Fruit fly (Drosophila melanogaster) whole organism, adult: Measurements from ENCODE around the gene CG5013.

Source experiments
- CG11617 ChIP-seq: fragments of 200-800 bp; sonication (Bioruptor generic); optimal IDR thresholded peaks from 2 replicates; lab custom pipeline; 2017; ENCODE audit warnings: mild to moderate bottlenecking, missing biosample characterization, missing genetic modification reagents, missing genetic modification characterization
- CG12768 ChIP-seq: fragments of 200-800 bp; sonication (Bioruptor generic); optimal IDR thresholded peaks from 2 replicates; lab custom pipeline; 2017; ENCODE audit warnings: missing biosample characterization, missing genetic modification characterization, mild to moderate bottlenecking, moderate library complexity, missing genetic modification reagents
- CG14711 ChIP-seq: fragments of 200-800 bp; sonication (Bioruptor generic); optimal IDR thresholded peaks from 2 replicates; lab custom pipeline; 2018; ENCODE audit warnings: missing biosample characterization, mild to moderate bottlenecking, missing genetic modification characterization, moderate library complexity
- CG1620 ChIP-seq: fragments of 200-800 bp; sonication (Bioruptor generic); optimal IDR thresholded peaks from 2 replicates; lab custom pipeline; 2016; ENCODE audit warnings: missing biosample characterization, missing genetic modification characterization
- CG33017 ChIP-seq: fragments of 200-800 bp; sonication (Bioruptor generic); optimal IDR thresholded peaks from 2 replicates; lab custom pipeline; 2018; ENCODE audit warnings: missing biosample characterization, mild to moderate bottlenecking, missing genetic modification characterization, moderate library complexity
- CG5204 ChIP-seq: fragments of 200-800 bp; sonication (Bioruptor generic); optimal IDR thresholded peaks from 2 replicates; lab custom pipeline; 2016; ENCODE audit warnings: missing biosample characterization, missing genetic modification characterization
- CG7045 ChIP-seq: fragments of 200-800 bp; sonication (Bioruptor generic); optimal IDR thresholded peaks from 2 replicates; lab custom pipeline; 2017; ENCODE audit warnings: missing biosample characterization, mild to moderate bottlenecking, missing genetic modification characterization
- CG7101 ChIP-seq: fragments of 200-800 bp; sonication (Bioruptor generic); optimal IDR thresholded peaks from 2 replicates; lab custom pipeline; 2018; ENCODE audit warnings: missing biosample characterization, mild to moderate bottlenecking, missing genetic modification characterization, moderate library complexity
- Clk ChIP-seq: fragments of 200-800 bp; sonication (Bioruptor generic); optimal IDR thresholded peaks from 2 replicates; lab custom pipeline; 2017; ENCODE audit warnings: missing biosample characterization, missing genetic modification characterization
- Crg-1 ChIP-seq: fragments of 200-800 bp; sonication (Bioruptor generic); optimal IDR thresholded peaks from 2 replicates; lab custom pipeline; 2016; ENCODE audit warnings: missing biosample characterization, missing genetic modification characterization
- Hr96 ChIP-seq: fragments of 200-800 bp; sonication (Bioruptor generic); optimal IDR thresholded peaks from 2 replicates; lab custom pipeline; 2016; ENCODE audit warnings: missing biosample characterization, missing genetic modification characterization
- Mnt ChIP-seq: fragments of 200-800 bp; sonication (Bioruptor generic); optimal IDR thresholded peaks from 2 replicates; lab custom pipeline; 2016; ENCODE audit warnings: missing biosample characterization, mild to moderate bottlenecking, missing genetic modification characterization
- bab1 ChIP-seq: fragments of 200-800 bp; sonication (Bioruptor generic); optimal IDR thresholded peaks from 3 replicates; lab custom pipeline; 2019; ENCODE audit warnings: missing biosample characterization, mild to moderate bottlenecking, missing genetic modification characterization, moderate library complexity
- cic ChIP-seq: fragments of 200-800 bp; sonication (Bioruptor generic); optimal IDR thresholded peaks from 2 replicates; lab custom pipeline; 2017; ENCODE audit warnings: missing biosample characterization, mild to moderate bottlenecking, missing genetic modification characterization, moderate library complexity
- cnc ChIP-seq, 2 experiments: fragments of >200 bp; optimal IDR thresholded peaks; 2 replicates each; lab custom pipeline; 2017
- kay ChIP-seq: fragments of 200-800 bp; sonication (Bioruptor generic); peaks from one replicate; lab custom pipeline; 2016; ENCODE audit warnings: missing biosample characterization, missing genetic modification characterization, borderline replicate concordance
- ovo ChIP-seq: fragments of 200-800 bp; sonication (Bioruptor generic); optimal IDR thresholded peaks from 2 replicates; lab custom pipeline; 2016; ENCODE audit warnings: missing biosample characterization, missing genetic modification characterization
- pad ChIP-seq: fragments of 200-800 bp; sonication (Bioruptor generic); optimal IDR thresholded peaks from 3 replicates; lab custom pipeline; 2017; ENCODE audit warnings: missing biosample characterization, missing genetic modification characterization, mild to moderate bottlenecking, moderate library complexity, missing genetic modification reagents
- tj ChIP-seq: fragments of 200-800 bp; sonication (Bioruptor generic); optimal IDR thresholded peaks from 3 replicates; lab custom pipeline; 2017; ENCODE audit warnings: missing biosample characterization, mild to moderate bottlenecking, missing genetic modification characterization, moderate library complexity
- toe ChIP-seq: fragments of 200-800 bp; sonication (Bioruptor generic); optimal IDR thresholded peaks from 2 replicates; lab custom pipeline; 2016; ENCODE audit warnings: missing biosample characterization, missing genetic modification characterization

CG5013 gene

dm6 chr3R:16074122-16074521 is 24.7 kb downstream of the CG5013 start:
- TF ChIP-seq kay (GFP tag; lab: Kevin White, UChicago) (no peak), Clk (GFP tag; lab: Kevin White, UChicago) (no peak), toe (GFP tag; lab: Kevin White, UChicago) (no peak), cnc (optimal IDR thresholded peaks at IDR 0.05; lab: Kevin White, UChicago) (no peak), CG7101 (tag; lab: Kevin White, UChicago) (no peak), CG14711 (tag; lab: Kevin White, UChicago) (no peak), Hr96 (GFP tag; lab: Kevin White, UChicago) (no peak), CG11617 (GFP tag; lab: Kevin White, UChicago) (no peak), cic (GFP tag; lab: Kevin White, UChicago) (no peak), CG1620 (no peak), pad (GFP tag; lab: Kevin White, UChicago) (no peak), bab1 (GFP tag; lab: Kevin White, UChicago) (no peak), tj (no peak)

- TF ChIP-seq Mnt (GFP tag; lab: Kevin White, UChicago) (no peak), Clk (GFP tag; lab: Kevin White, UChicago) (no peak), tj (no peak), CG12768 (GFP tag; lab: Kevin White, UChicago) (no peak), Hr96 (GFP tag; lab: Kevin White, UChicago) (no peak), CG7101 (tag; lab: Kevin White, UChicago) (no peak), CG7045 (GFP tag; lab: Kevin White, UChicago) (no peak), kay (GFP tag; lab: Kevin White, UChicago) (no peak), CG5204 (no peak), CG14711 (tag; lab: Kevin White, UChicago) (no peak), bab1 (GFP tag; lab: Kevin White, UChicago) (no peak), cic (GFP tag; lab: Kevin White, UChicago) (no peak), cnc (optimal IDR thresholded peaks at IDR 0.05; lab: Kevin White, UChicago) (no peak), CG11617 (GFP tag; lab: Kevin White, UChicago) (no peak), ovo (GFP tag; lab: Kevin White, UChicago) (no peak), toe (GFP tag; lab: Kevin White, UChicago) (no peak), pad (GFP tag; lab: Kevin White, UChicago) (no peak)
Observed at dm6 chr3R:16078247-16078646, 28.8 kb downstream of the CG5013 start.

DNA sequence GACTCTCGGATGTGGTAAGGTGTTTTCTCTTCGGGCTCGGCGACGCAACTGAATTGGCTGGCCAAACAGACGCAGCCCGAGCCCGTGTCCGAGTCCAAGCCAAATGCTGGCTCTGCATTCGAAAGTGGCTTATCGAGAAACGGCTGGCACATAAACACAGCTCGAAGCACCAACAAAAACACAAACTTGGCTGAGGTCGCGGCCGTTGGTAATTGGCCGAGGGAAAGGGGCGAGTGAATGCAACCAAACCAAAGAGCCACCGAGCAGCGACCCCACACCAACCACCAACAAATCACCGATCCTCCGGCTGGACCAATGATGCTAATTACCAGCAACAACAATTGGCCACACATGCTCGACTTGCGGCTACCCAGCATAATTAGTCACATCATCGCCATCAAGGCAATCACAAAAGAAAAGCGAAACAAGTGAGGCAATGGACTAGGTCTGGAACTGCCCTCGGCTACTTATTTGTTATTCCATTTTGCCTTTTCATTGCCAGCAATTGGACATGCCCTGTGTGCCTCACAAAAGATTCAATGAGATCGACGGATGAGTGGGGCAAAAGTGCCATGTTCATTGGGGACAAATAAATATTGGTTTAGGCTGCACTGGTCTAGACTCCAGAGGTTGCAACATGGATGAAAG is 31.6 kb downstream of the CG5013 start, which contains the start of gene CG32855:
TSS of gene CG32855 (minus strand) at position 51 of the 648 bp plus-strand sequence.
- TF ChIP-seq toe (GFP tag; lab: Kevin White, UChicago) (no peak), CG12768 (GFP tag; lab: Kevin White, UChicago) (no peak), kay (GFP tag; lab: Kevin White, UChicago) (no peak), Hr96 (GFP tag; lab: Kevin White, UChicago) (no peak), Crg-1 (GFP tag; lab: Kevin White, UChicago) (no peak), CG7101 (tag; lab: Kevin White, UChicago) (no peak), bab1 (GFP tag; lab: Kevin White, UChicago) (no peak), cic (GFP tag; lab: Kevin White, UChicago) (no peak), cnc (optimal IDR thresholded peaks at IDR 0.05; lab: Kevin White, UChicago) (no peak), CG1620 (no peak), Clk (GFP tag; lab: Kevin White, UChicago) (no peak), Mnt (GFP tag; lab: Kevin White, UChicago) (no peak), pad (GFP tag; lab: Kevin White, UChicago) (no peak)

DNA sequence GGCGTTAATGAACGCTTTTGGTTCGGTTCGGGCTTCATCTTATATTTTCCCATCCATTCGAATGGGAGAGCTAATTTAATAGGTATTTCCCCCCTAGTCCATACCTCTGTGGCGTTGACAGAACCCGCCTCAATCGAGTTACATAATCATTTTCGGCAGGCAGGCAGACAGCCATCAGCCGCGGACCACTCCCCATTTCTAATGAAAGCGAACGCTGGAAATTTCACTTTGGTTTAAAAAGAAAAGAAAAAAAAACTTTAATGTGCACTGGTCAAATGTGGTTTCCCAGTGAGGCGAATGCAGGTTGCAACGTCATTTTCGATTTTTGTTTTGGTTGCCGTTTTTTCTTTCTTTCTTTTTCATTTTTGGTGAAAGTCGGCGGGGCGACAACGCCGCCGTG is 32.9 kb downstream of the CG5013 start:
- TF ChIP-seq pad (GFP tag; lab: Kevin White, UChicago), result no peak
- no peak for TF ChIP-seq CG12768 (GFP tag; lab: Kevin White, UChicago)
- TF ChIP-seq cic (GFP tag; lab: Kevin White, UChicago), result no peak
- TF ChIP-seq Mnt (GFP tag; lab: Kevin White, UChicago), result no peak
- no peak for TF ChIP-seq Hr96 (GFP tag; lab: Kevin White, UChicago)
- TF ChIP-seq ovo (GFP tag; lab: Kevin White, UChicago), result no peak
- TF ChIP-seq CG33017, result no peak
- no peak for TF ChIP-seq CG11617 (GFP tag; lab: Kevin White, UChicago)
- no peak for TF ChIP-seq cnc (optimal IDR thresholded peaks at IDR 0.05; lab: Kevin White, UChicago)
- no peak for TF ChIP-seq CG7101 (tag; lab: Kevin White, UChicago)
- TF ChIP-seq CG5204, result no peak
- TF ChIP-seq Crg-1 (GFP tag; lab: Kevin White, UChicago), result no peak
- TF ChIP-seq CG1620, result no peak
- TF ChIP-seq CG14711 (tag; lab: Kevin White, UChicago), result no peak
- TF ChIP-seq tj, result no peak

- TF ChIP-seq Hr96 (GFP tag; lab: Kevin White, UChicago) (no peak), CG7101 (tag; lab: Kevin White, UChicago) (no peak), CG7045 (GFP tag; lab: Kevin White, UChicago) (no peak), CG14711 (tag; lab: Kevin White, UChicago) (no peak), tj (no peak), CG5204 (no peak), CG11617 (GFP tag; lab: Kevin White, UChicago) (no peak), ovo (GFP tag; lab: Kevin White, UChicago) (no peak), Mnt (GFP tag; lab: Kevin White, UChicago) (no peak), CG12768 (GFP tag; lab: Kevin White, UChicago) (no peak), CG33017 (no peak), CG1620 (no peak), kay (GFP tag; lab: Kevin White, UChicago) (no peak), bab1 (GFP tag; lab: Kevin White, UChicago) (no peak), pad (GFP tag; lab: Kevin White, UChicago) (no peak), cic (GFP tag; lab: Kevin White, UChicago) (no peak), Clk (GFP tag; lab: Kevin White, UChicago) (no peak), toe (GFP tag; lab: Kevin White, UChicago) (no peak), cnc (optimal IDR thresholded peaks at IDR 0.05; lab: Kevin White, UChicago) (no peak)
Observed at dm6 chr3R:16083578-16083977, 34.1 kb downstream of the CG5013 start, which contains the start of gene sxe2. sxe2 (plus strand) TSS chr3R:16083878.
